Worm (Caenorhabditis elegans) whole organism, young adult: ENCODE results near the gene dct-12.

ENCODE experiments used
- Y79H2A.3 ChIP-seq: fragments of 200-800 bp; sonication (Bioruptor generic); conservative IDR thresholded peaks from 2 replicates; pipeline ENCODE4 v1.3.6; 2022; ENCODE audit warnings: missing genetic modification reagents, missing genetic modification characterization, missing compliant biosample characterization
- lin-26 ChIP-seq: fragments of 200-800 bp; sonication (Bioruptor generic); IDR thresholded peaks from 2 replicates; pipeline ENCODE4 v1.3.6; 2022; ENCODE audit warnings: missing genetic modification reagents, missing genetic modification characterization, missing compliant biosample characterization
- nfya-1 ChIP-seq: sonication (generic microtip); optimal IDR thresholded peaks from 2 replicates; lab custom pipeline; 2017; ENCODE audit warnings: antibody characterized with exemption, missing compliant biosample characterization, missing genetic modification characterization, borderline replicate concordance; ENCODE audit not compliant: insufficient read depth

ce11 chrII:12438441-12438840, 6.2 kb upstream of the dct-12 start, which contains the start of gene Y57A10C.9:
- no peak for TF ChIP-seq Y79H2A.3 (GFP tag; lab: Robert Waterston, UW)
- no peak for TF ChIP-seq lin-26 (GFP tag; lab: Robert Waterston, UW)
- TF ChIP-seq nfya-1 (tag; lab: Kevin White, UChicago) = no peak
